Fruit fly (Drosophila melanogaster) Kc167 (cell line): ENCODE results near the gene wgn.

ENCODE experiments used
- h ChIP-seq: fragments of >200 bp; optimal IDR thresholded peaks from 3 replicates; lab custom pipeline; 2018; ENCODE audit warnings: missing external identifiers
- psq ChIP-seq: fragments of >200 bp; optimal IDR thresholded peaks from 2 replicates; lab custom pipeline; 2017; ENCODE audit warnings: missing external identifiers

DNA sequence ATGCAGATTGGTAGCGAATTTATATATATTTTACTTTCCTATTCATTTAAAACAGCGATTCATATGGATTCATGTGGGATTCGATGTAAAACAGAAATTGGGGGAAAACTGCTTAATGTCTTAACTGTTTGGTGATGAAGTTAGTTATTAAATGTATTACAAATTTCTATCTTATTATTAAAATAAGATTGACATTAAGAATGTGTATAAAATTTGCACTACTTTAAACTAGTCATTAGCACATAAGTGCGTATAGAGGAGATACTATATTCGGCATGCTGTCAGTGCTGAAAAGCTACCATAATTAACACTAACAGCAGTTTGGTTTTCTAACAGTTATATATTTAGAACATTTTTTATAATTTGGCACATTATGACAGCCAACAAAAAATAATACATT, 41.0 kb upstream of the wgn start:
- TF ChIP-seq psq (lab: Kevin White, UChicago) (no peak), h (lab: Kevin White, UChicago) (no peak)
